Worm (Caenorhabditis elegans) whole organism, L4/young adult: ENCODE results near the gene D1005.4.
A peak's percentile ranks its signal among the peaks of the same experiment; 100 is the strongest.

Experiments used
- W03F9.2 ChIP-seq: fragments of 150-350 bp; optimal IDR thresholded peaks from 2 replicates; lab custom pipeline; 2014; ENCODE audit warnings: missing biosample characterization, missing genetic modification characterization
- dao-5 ChIP-seq: sonication (generic microtip); optimal IDR thresholded peaks from 2 replicates; lab custom pipeline; 2016; ENCODE audit warnings: missing genotype, missing genetic modification characterization, moderate library complexity, missing compliant biosample characterization
- him-1 ChIP-seq: sonication (generic microtip); optimal IDR thresholded peaks from 2 replicates; lab custom pipeline; 2016; ENCODE audit warnings: missing genotype, missing genetic modification reagents, missing genetic modification characterization, missing compliant biosample characterization

Gene D1005.4

DNA sequence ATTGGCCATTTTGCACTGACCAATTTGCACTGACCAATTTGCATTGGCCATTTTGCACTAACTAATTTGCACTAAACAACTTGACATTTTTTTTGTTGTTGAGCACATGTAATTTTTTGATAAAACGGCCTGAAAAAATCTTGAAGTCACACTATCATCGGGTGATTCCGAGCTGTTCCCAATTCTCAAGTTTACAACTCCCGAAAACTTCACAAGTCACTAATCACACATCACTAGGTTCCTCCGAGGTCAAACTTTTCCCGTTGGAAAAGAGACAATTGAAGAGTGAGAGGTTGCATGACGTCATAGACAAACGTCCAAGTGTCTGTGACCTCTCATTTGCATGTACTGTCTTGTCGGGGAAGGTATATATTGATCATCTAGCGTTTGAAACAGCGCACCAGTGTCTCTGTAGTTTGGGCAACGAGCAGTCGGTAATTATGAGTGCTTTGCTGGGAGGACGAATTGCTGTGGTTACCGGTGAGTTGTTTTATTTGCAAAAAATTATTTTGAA lies 574 bp upstream of the D1005.4 start, which contains the start of the genes D1005.10 and dhs-25:
Gene D1005.10 (minus strand): TSS at position 51 of the 514 bp plus-strand sequence.
Gene dhs-25 (plus strand): TSS at position 398 of the 514 bp plus-strand sequence.
- TF ChIP-seq W03F9.2, result peak; percentile 53
- no peak for TF ChIP-seq him-1 (tag; lab: Kevin White, UChicago)

DNA sequence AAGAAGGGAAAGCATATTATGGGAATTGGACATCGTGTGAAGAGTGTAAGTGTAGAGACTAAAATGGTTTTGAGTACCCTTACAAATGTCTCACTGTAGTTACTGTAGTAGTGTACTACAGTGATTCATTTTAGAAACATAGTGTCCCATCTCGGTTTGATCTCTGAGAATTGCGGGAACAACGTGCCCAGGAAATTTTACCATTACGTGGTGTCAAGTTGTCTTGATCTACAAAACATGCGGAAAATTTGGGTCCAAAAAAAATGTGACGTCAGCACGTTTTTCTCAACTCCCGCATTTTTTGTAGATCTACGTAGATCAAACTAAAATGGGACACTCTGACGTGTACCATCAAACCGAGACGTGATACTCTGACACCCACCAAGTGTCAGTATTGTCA lies 2.4 kb downstream of the D1005.4 start:
- no peak for TF ChIP-seq W03F9.2
- no peak for TF ChIP-seq dao-5 (tag; lab: Kevin White, UChicago)
- no peak for TF ChIP-seq him-1 (tag; lab: Kevin White, UChicago)

DNA sequence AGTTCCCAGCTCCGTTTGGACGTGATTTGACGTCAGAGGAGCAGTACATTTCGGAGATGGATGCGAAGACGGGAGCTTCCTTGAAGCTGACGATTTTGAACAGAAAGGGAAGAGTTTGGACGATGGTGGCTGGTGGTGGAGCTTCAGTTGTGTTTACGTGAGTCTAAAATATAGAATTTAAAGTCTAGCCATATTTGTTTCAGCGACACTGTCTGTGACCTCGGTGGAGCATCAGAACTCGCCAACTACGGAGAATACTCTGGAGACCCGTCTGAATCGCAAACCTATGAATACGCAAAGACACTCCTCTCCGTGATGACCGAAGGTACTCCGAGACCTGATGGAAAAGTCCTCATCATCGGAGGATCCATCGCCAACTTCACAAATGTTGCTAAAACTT lies 5.1 kb downstream of the D1005.4 start:
- TF ChIP-seq W03F9.2 (no peak), him-1 (tag; lab: Kevin White, UChicago) (no peak), dao-5 (tag; lab: Kevin White, UChicago) (no peak)

DNA sequence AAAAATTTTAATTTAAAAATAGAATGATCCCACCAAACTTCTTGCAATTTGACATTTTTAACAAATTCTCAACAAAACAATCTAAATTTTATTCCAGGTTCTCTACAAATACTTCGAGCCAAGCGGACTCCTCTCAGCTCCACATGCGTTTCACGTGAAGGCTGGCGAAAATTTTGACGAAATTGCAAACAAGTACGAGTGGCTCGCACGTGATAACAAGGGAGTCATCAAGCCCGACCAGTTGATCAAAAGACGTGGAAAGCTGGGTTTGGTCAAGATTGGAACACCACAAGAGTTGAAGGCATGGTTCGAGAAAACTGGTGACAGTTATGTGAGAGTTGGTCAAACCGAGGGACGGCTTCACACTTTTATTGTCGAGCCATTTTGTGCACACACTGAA lies 6.0 kb downstream of the D1005.4 start:
- TF ChIP-seq him-1 (tag; lab: Kevin White, UChicago), result no peak
- TF ChIP-seq dao-5 (tag; lab: Kevin White, UChicago), result no peak
- TF ChIP-seq W03F9.2, result no peak

DNA sequence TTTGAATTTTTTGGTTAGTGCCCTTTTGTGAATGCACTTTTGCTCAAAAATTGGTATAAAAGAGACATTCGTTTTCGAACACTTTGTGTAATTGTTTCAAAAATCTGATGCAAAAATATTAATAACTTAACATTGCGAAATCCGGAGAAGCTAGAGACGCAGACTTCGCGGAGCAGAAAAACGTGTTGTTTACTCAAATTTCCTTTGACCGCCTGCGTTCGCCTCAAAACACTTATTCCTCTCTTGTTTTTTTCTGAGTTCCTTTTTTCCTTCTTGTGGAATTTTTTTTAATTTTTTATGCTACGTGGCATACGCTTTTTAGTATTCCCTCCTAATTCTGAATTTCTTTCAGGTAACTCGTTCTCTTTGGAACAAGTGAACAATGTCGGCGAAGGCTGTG lies 6.4 kb downstream of the D1005.4 start, which contains the start of gene acly-1:
Gene acly-1 (plus strand): TSS at position 353 of the 400 bp plus-strand sequence.
- no peak for TF ChIP-seq W03F9.2
- TF ChIP-seq dao-5 (tag; lab: Kevin White, UChicago), result no peak
- no peak for TF ChIP-seq him-1 (tag; lab: Kevin White, UChicago)

DNA sequence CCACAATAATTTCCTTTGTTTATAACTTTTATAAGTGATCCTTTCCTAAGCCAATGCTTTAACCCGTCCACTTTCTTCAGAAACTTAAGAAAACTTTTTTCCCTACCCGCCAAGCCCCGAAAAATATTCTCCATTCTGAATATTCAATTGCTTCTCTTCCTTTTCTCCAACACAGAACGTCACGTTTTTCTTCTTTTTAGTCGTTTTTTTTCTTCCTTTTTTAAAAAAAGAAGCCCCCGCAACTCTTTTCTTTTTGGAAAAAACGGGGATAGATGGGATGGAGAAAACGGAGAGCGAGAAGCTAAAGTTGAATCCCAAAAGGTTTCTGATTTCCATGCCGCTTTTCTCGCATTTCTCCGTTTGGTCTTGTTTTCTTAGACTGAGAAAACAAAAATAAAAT lies 7.0 kb downstream of the D1005.4 start:
- TF ChIP-seq W03F9.2 (no peak), him-1 (tag; lab: Kevin White, UChicago) (no peak), dao-5 (tag; lab: Kevin White, UChicago) (no peak)

DNA sequence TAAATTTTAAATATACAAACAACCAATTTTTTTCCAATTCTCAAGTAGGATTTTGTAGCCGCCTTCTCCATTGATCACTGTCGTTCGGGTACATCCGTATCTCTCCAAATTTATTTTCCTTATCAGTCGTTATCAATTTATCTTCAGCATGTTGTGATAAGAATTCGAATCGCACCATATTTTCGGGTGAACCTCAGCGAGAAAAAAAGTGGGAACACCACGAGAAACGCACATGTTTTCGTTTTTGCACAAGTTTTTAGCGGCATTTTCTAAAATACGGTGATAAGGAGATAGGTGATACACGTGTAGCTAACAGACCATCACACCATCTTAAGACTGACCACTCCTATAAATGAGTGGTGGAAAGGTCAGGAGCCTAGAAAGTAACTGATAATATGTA lies 7.7 kb downstream of the D1005.4 start:
- TF ChIP-seq W03F9.2, result no peak
- TF ChIP-seq him-1 (tag; lab: Kevin White, UChicago), result no peak
- no peak for TF ChIP-seq dao-5 (tag; lab: Kevin White, UChicago)

DNA sequence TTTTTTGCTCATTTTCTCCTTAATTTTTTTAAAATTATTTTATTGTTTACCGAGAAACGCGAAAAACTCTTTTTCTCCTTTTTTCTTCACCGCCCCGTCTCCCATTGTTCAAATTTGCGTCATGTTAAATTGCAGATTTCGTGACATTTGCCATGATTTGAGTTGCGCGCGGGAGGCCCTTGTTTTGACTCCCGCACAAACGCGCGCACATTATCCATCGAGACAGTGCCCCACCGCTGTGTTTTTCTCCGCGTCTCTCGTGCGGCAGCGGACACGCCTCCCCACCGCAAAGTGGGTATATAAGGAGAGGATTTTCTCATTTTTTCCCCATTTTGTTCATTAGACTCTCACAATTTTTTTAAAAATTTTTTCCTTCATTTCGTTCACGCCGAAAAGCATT lies 9.6 kb downstream of the D1005.4 start:
- TF ChIP-seq him-1 (tag; lab: Kevin White, UChicago) (no peak), dao-5 (tag; lab: Kevin White, UChicago) (no peak), W03F9.2 (no peak)

DNA sequence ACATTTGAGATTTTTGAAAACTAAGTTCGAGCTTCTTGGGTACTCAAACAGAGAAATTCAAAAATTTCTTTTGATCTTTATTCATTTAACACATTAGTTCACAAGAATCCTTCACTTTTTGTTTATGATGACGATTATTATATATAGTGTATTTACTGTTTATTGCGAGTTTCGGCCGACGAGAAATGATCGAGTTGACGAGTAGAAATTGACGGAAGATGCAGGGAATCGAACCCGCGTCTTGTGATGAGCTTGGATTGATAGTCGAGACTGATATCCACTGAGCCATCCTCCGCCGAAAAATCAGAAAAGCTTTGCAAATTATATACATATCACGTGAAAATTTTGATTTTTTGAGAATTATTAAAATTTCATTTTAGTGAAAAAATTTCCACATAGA lies 11.8 kb downstream of the D1005.4 start:
- TF ChIP-seq him-1 (tag; lab: Kevin White, UChicago), result no peak
- TF ChIP-seq dao-5 (tag; lab: Kevin White, UChicago), result no peak
- no peak for TF ChIP-seq W03F9.2

DNA sequence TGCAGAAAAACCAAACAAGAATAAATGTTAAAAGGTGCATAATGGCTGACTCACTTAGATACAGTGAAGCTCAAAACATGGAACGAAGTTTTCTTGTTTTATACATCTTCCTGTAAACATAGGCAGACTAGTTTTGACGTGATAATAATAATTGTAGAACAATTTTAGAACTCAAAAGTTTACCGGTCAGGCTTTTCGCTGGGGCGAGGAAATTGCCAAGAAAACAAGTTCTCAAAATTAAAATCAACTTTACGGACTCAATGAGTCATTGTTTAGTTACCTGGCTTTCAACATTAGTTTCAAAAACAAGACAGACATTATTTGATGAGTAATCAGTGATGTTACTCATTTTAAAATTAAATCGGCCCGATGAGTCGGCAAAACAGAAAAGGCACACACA lies 12.7 kb downstream of the D1005.4 start, which contains the start of gene D1005.5:
Gene D1005.5 (minus strand): TSS at position 101 of the 400 bp plus-strand sequence.
- TF ChIP-seq him-1 (tag; lab: Kevin White, UChicago) (no peak), dao-5 (tag; lab: Kevin White, UChicago) (no peak), W03F9.2 (no peak)

DNA sequence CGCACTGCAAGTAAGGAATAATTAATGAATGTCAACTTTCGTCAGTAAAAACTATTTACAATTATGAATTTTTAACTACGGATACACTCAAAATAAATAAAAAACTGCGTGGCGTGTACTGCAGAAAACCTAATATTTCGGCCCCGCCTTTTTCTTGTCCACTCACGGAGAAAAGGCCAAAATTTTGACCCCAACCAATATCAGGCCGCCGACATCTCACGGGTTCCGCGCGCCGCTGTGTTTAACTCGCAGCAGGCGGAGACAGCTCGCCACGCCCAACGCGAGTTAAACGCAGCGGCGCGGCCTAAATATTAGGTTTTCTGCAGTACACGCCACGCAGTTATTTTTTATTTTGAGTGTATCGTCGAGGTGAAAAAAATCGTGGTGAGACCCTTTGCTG lies 14.4 kb downstream of the D1005.4 start:
- TF ChIP-seq W03F9.2 (no peak), dao-5 (tag; lab: Kevin White, UChicago) (no peak), him-1 (tag; lab: Kevin White, UChicago) (no peak)

DNA sequence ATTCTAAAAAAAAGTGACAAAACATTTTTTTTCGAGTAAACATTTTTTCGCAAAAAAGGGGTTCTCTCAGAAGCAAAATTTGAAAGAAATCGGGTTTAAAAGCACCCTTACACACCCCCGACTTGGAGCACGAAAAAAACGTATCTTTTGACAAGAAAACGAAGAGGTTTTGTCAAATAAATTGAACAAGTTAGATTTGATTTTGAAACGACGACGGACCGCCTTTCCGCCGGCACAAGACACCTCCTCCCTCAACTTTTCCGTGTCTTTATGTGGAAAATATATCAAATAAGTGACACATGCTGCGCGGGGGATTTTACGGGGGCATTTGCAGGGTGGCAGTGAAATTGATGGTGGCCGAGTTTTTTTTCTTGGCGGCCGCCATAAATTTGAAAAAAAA lies 17.6 kb downstream of the D1005.4 start:
- TF ChIP-seq W03F9.2 (no peak), dao-5 (tag; lab: Kevin White, UChicago) (no peak), him-1 (tag; lab: Kevin White, UChicago) (no peak)

DNA sequence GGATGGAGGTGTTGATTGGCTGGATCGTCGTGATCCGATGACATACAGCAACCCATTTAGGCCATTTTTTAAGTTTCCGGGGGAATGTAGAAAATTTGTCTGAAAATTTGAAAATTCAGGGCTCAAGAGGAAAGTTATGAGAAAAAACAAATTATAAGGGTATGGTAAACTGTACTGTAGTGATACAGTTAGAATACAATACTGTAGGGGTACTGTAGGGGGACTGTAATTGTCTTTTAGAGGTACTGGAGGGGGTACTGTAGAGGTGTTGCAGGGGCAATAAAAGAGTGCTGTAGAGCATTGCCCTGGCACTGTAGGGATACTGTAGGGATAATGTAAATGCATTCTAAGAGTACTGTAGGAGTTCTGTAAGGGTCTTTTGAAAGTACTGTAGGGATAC lies 20.9 kb downstream of the D1005.4 start, which contains the start of gene D1005.6:
Gene D1005.6 (minus strand): TSS at position 101 of the 400 bp plus-strand sequence.
- TF ChIP-seq W03F9.2 (no peak), him-1 (tag; lab: Kevin White, UChicago) (no peak), dao-5 (tag; lab: Kevin White, UChicago) (no peak)

DNA sequence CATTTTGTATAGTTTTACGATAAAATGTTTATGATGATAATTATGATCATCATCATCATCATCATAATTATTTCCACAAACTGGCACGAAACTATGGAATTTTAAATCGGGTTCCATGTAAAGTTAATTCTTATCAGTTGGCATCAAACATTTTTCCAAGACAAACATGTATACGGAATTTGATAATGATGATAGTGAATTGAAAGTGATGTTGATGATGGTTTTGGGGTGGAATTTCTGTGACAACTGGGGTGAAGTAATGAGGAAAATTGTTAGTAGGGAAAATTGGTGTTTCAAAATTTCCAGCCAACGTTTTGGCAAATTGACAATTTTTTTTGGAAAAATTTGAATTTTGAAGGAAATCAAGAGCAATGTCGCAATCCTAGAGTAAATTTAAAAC lies 25.9 kb downstream of the D1005.4 start:
- TF ChIP-seq dao-5 (tag; lab: Kevin White, UChicago) (no peak), W03F9.2 (no peak), him-1 (tag; lab: Kevin White, UChicago) (no peak)

DNA sequence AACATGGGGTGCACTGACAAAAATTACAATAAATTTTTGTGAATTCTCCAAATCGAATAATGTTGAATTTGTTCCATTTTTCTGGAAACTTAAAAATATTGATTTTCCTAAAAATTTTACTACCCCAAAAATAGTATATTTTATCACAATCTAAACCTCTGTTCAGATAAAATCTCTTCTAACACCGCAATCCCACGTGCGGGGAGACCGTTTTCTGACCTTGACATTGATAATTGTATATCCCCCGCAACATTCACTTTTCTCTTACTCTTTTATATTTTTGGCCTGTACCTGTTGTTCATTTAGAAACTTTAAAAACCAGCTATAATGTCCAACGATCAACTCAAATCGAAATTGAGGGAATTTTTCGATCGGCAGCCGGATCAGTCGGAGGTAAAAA lies 26.8 kb downstream of the D1005.4 start, which contains the start of gene D1005.2:
Gene D1005.2 (plus strand): TSS at position 230 of the 400 bp plus-strand sequence.
- TF ChIP-seq W03F9.2, result no peak
- TF ChIP-seq him-1 (tag; lab: Kevin White, UChicago), result no peak
- TF ChIP-seq dao-5 (tag; lab: Kevin White, UChicago), result no peak
